Worm (Caenorhabditis elegans): ENCODE measurements around the gene ZK354.2.
A peak's percentile ranks its signal among the peaks of the same experiment; 100 is the strongest.

The ZK354.2 gene

ce11 chrIV:5334518-5334917 lies 21.3 kb downstream of the ZK354.2 start:
- TF ChIP-seq lsy-2 (tag; optimal IDR thresholded peaks at IDR 0.05) (peak; percentile 12), zip-8 (tag; optimal IDR thresholded peaks at IDR 0.05) (no peak), cnd-1 (tag; optimal IDR thresholded peaks at IDR 0.05) (no peak), elt-1 (tag; optimal IDR thresholded peaks at IDR 0.05; ENCODE audit: borderline replicate concordance, insufficient read depth) (no peak), ceh-83 (GFP tag; optimal IDR thresholded peaks at IDR 0.05) (peak; percentile 45), nhr-28 (tag; optimal IDR thresholded peaks at IDR 0.05) (no peak), bed-3 (GFP tag; optimal IDR thresholded peaks at IDR 0.05) (peak; percentile 66), snpc-4 (tag; optimal IDR thresholded peaks at IDR 0.05) (no peak), ztf-11 (tag; optimal IDR thresholded peaks at IDR 0.05) (no peak), unc-39 (tag; optimal IDR thresholded peaks at IDR 0.05) (no peak), nhr-237 (tag; optimal IDR thresholded peaks at IDR 0.05) (no peak), drap-1 (GFP tag; optimal IDR thresholded peaks at IDR 0.05) (no peak), unc-62 (GFP tag; optimal IDR thresholded peaks at IDR 0.05) (no peak), unc-120 (tag; optimal IDR thresholded peaks at IDR 0.05; ENCODE audit: poor library complexity, severe bottlenecking) (no peak), sptf-1 (tag; optimal IDR thresholded peaks at IDR 0.05) (no peak), hlh-1 (tag; optimal IDR thresholded peaks at IDR 0.05) (no peak), lin-13 (tag; optimal IDR thresholded peaks at IDR 0.05) (no peak), nhr-12 (tag; optimal IDR thresholded peaks at IDR 0.05) (peak; percentile 12), elt-3 (tag; optimal IDR thresholded peaks at IDR 0.05) (no peak), mab-5 (tag; optimal IDR thresholded peaks at IDR 0.05) (no peak), flh-1 (GFP tag; optimal IDR thresholded peaks at IDR 0.05) (no peak), ham-2 (GFP tag; optimal IDR thresholded peaks at IDR 0.05) (no peak), ceh-39 (tag; optimal IDR thresholded peaks at IDR 0.05) (no peak), sem-2 (GFP tag; optimal IDR thresholded peaks at IDR 0.05) (no peak), blmp-1 (tag; optimal IDR thresholded peaks at IDR 0.05) (no peak), tbx-8 (GFP tag; optimal IDR thresholded peaks at IDR 0.05) (no peak), mep-1 (tag; optimal IDR thresholded peaks at IDR 0.05) (peak; percentile 20), ces-1 (GFP tag; optimal IDR thresholded peaks at IDR 0.05) (no peak), pha-4 (tag; optimal IDR thresholded peaks at IDR 0.05) (no peak), nhr-2 (tag; optimal IDR thresholded peaks at IDR 0.05) (no peak), ceh-43 (GFP tag; optimal IDR thresholded peaks at IDR 0.05) (peak; percentile 44), M03D4.4 (tag; optimal IDR thresholded peaks at IDR 0.05) (no peak), lin-32 (GFP tag; optimal IDR thresholded peaks at IDR 0.05) (no peak)

ce11 chrIV:5337649-5338048 lies 24.4 kb downstream of the ZK354.2 start:
- TF ChIP-seq flh-1 (GFP tag; optimal IDR thresholded peaks at IDR 0.05) (no peak), ceh-39 (tag; optimal IDR thresholded peaks at IDR 0.05) (no peak), zip-8 (tag; optimal IDR thresholded peaks at IDR 0.05) (no peak), mls-2 (tag; optimal IDR thresholded peaks at IDR 0.05) (no peak), pha-4 (tag; optimal IDR thresholded peaks at IDR 0.05) (no peak), M03D4.4 (tag; optimal IDR thresholded peaks at IDR 0.05) (no peak), mab-5 (tag; optimal IDR thresholded peaks at IDR 0.05) (no peak), tbx-8 (GFP tag; optimal IDR thresholded peaks at IDR 0.05) (no peak)

DNA sequence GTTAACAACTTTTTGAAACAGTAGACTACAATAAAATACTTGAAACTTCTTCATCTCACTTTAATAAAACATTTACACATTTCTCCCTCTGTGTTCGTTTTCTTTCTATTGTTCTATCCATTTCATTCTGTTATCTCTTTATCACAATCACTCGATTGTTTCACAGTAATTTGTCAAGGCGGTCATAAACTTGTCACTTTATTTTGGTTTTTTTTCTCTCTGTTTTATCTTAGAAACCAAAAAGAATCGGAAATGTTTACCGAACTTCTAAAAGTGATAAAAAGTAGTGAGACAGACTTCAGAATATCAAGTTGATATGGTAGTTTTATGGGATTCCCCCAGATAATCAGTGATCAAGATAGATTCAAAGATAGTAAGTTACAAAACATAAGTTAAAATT lies 26.1 kb downstream of the ZK354.2 start, which contains the start of gene Y4C6B.2:
Gene Y4C6B.2 (plus strand): TSS at position 320 of the 400 bp plus-strand sequence.
- no peak for TF ChIP-seq snpc-4 (tag; optimal IDR thresholded peaks at IDR 0.05)
- no peak for TF ChIP-seq elt-3 (tag; optimal IDR thresholded peaks at IDR 0.05)
- no peak for TF ChIP-seq flh-1 (GFP tag; optimal IDR thresholded peaks at IDR 0.05)
- no peak for TF ChIP-seq lin-32 (GFP tag; optimal IDR thresholded peaks at IDR 0.05)
- no peak for TF ChIP-seq elt-1 (tag; optimal IDR thresholded peaks at IDR 0.05; ENCODE audit: borderline replicate concordance, insufficient read depth)
- TF ChIP-seq hlh-1 (tag; optimal IDR thresholded peaks at IDR 0.05), result no peak
- no peak for TF ChIP-seq nhr-12 (tag; optimal IDR thresholded peaks at IDR 0.05)
- no peak for TF ChIP-seq ztf-11 (tag; optimal IDR thresholded peaks at IDR 0.05)
- no peak for TF ChIP-seq unc-62 (GFP tag; optimal IDR thresholded peaks at IDR 0.05)
- no peak for TF ChIP-seq drap-1 (GFP tag; optimal IDR thresholded peaks at IDR 0.05)
- no peak for TF ChIP-seq sem-2 (GFP tag; optimal IDR thresholded peaks at IDR 0.05)
- TF ChIP-seq ceh-83 (GFP tag; optimal IDR thresholded peaks at IDR 0.05), result no peak
- no peak for TF ChIP-seq ceh-43 (GFP tag; optimal IDR thresholded peaks at IDR 0.05)
- TF ChIP-seq M03D4.4 (tag; optimal IDR thresholded peaks at IDR 0.05), result no peak
- TF ChIP-seq nhr-2 (tag; optimal IDR thresholded peaks at IDR 0.05), result no peak
- no peak for TF ChIP-seq mls-2 (tag; optimal IDR thresholded peaks at IDR 0.05)

DNA sequence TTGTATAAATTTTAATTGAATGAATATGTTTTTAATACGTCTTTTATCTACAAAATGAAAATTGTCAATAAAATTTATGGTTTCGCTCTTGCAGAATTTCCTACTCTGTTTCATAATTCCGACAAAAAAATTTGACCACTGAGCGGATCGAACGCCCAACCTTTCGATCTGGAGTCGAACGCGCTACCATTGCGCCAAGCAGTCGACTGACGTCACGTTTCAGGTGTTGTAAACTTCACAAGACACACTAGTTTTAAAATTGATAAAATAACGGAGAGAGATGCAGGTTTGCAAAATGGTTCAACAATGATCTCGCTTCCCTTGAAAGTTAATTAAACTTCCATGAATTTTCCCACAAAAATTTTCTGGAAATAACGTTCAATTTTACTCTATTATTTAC lies 31.0 kb downstream of the ZK354.2 start:
- TF ChIP-seq drap-1 (GFP tag; optimal IDR thresholded peaks at IDR 0.05) (no peak), ceh-83 (GFP tag; optimal IDR thresholded peaks at IDR 0.05) (no peak), blmp-1 (tag; optimal IDR thresholded peaks at IDR 0.05) (no peak), unc-39 (tag; optimal IDR thresholded peaks at IDR 0.05) (no peak), ces-1 (GFP tag; optimal IDR thresholded peaks at IDR 0.05) (no peak), nhr-12 (tag; optimal IDR thresholded peaks at IDR 0.05) (no peak), ceh-43 (GFP tag; optimal IDR thresholded peaks at IDR 0.05) (no peak), elt-3 (tag; optimal IDR thresholded peaks at IDR 0.05) (no peak), lin-13 (tag; optimal IDR thresholded peaks at IDR 0.05) (no peak), zip-8 (tag; optimal IDR thresholded peaks at IDR 0.05) (no peak), nhr-237 (tag; optimal IDR thresholded peaks at IDR 0.05) (no peak), nhr-28 (tag; optimal IDR thresholded peaks at IDR 0.05) (no peak)

All from whole organism, mixed stage, embryonic.